Worm (Caenorhabditis elegans) whole organism, midembryonic: ENCODE data around the gene T04C12.7.
A peak's percentile ranks its signal among the peaks of the same experiment; 100 is the strongest.

Experiments
- T22C8.4 ChIP-seq: fragments of 200-800 bp; sonication (Bioruptor generic); IDR thresholded peaks from 2 replicates; pipeline ENCODE4 v1.3.6; 2022; ENCODE audit warnings: missing genetic modification characterization, missing compliant biosample characterization
- cog-1 ChIP-seq: sonication (generic microtip); optimal IDR thresholded peaks from 2 replicates; lab custom pipeline; 2016; ENCODE audit warnings: missing genetic modification characterization, missing compliant biosample characterization
- flt-1 ChIP-seq: fragments of 200-800 bp; sonication (Bioruptor generic); IDR thresholded peaks from 2 replicates; pipeline ENCODE4 v1.3.6; 2022; ENCODE audit warnings: missing genetic modification characterization, missing compliant biosample characterization
- klf-2 ChIP-seq: fragments of 200-800 bp; sonication (Bioruptor generic); conservative IDR thresholded peaks from 2 replicates; pipeline ENCODE4 v1.3.6; 2022; ENCODE audit warnings: missing genetic modification reagents, missing genetic modification characterization, missing compliant biosample characterization
- med-1 ChIP-seq: sonication (generic microtip); optimal IDR thresholded peaks from 2 replicates; lab custom pipeline; 2017; ENCODE audit warnings: missing genetic modification characterization, mild to moderate bottlenecking, missing compliant biosample characterization, antibody characterized with exemption, missing genetic modification reagents; ENCODE audit not compliant: insufficient read depth
- ref-1 ChIP-seq: fragments of 200-800 bp; sonication (Bioruptor generic); conservative IDR thresholded peaks from 2 replicates; pipeline ENCODE4 v1.3.6; 2022; ENCODE audit warnings: missing genetic modification reagents, missing genetic modification characterization, missing compliant biosample characterization
- tab-1 ChIP-seq: fragments of 200-800 bp; sonication (Bioruptor generic); IDR thresholded peaks from 2 replicates; pipeline ENCODE4 v1.3.6; 2022; ENCODE audit warnings: missing genetic modification characterization, missing compliant biosample characterization
- ztf-23 ChIP-seq: fragments of 200-800 bp; sonication (Bioruptor generic); IDR thresholded peaks from 2 replicates; pipeline ENCODE4 v1.3.6; 2022; ENCODE audit warnings: missing genetic modification reagents, missing genetic modification characterization, missing compliant biosample characterization
- ztf-29 ChIP-seq: fragments of 200-800 bp; sonication (Bioruptor generic); IDR thresholded peaks from 2 replicates; pipeline ENCODE4 v1.3.6; 2022; ENCODE audit warnings: missing genetic modification reagents, missing genetic modification characterization, missing compliant biosample characterization

Gene T04C12.7

DNA sequence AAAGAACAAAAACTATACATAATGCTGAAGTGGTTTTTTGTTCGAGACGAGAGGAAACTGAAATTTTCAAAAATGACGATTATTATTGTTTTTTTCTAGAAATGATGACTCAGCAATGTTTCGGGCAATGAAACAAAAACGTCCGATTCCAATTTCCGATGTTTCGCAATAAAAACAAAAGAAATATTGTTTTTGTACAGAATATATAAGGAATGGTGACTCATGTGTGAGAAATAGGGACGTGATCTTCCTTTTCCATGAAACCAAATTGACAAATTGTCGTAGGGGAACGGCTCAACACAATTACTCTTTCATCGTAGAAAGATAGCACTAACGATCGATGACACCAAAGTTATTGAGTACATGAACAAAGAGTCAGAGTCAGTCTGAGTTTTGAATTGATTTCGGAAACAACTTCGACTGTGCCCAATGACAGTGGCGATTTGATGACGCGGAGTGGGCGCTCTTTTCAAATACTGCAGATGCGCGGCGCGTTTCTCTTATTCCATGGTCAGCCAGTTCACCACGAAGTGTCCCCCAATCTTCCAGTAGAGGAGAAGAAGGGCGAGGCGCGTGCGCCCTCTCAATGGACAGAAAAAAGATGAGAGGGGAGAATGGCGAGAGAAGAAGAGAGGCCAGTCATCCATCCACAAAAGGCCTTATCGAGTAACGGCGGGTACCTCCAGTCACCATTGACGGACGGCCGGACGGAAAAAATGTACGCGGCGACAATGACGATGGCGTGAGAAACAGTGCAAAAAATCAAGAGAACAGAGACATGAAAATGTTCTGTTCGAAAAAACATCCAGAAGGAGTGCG is 21.5 kb downstream of the T04C12.7 start:
- TF ChIP-seq flt-1 (GFP tag; lab: Robert Waterston, UW) (peak; percentile 48; the same call in 1 of the 2 replicates), ztf-23 (GFP tag; lab: Robert Waterston, UW) (no peak)

DNA sequence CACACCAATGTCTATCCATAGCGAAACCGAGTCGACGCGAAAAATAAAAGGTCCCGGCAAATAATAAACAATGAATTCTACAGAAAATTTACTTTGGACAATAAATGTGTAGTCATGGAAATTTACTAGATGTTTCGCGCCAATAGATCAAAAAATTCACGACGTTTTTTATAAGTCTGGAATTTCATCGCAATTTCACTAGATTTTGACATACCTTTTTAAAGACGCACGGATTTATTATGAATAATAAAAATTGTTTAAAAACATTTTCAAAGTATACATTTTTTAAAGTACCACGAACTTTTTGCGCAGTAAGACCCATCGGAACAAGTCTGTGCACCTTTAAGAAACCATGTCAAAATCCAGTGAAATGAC is 22.1 kb downstream of the T04C12.7 start:
- TF ChIP-seq ztf-29 (GFP tag; lab: Robert Waterston, UW), result no peak
- TF ChIP-seq cog-1 (tag; lab: Kevin White, UChicago), result no peak
- no peak for TF ChIP-seq T22C8.4 (GFP tag; lab: Robert Waterston, UW)
- TF ChIP-seq flt-1 (GFP tag; lab: Robert Waterston, UW), result no peak
- no peak for TF ChIP-seq ref-1 (GFP tag; lab: Robert Waterston, UW)
- TF ChIP-seq tab-1 (GFP tag; lab: Robert Waterston, UW), result no peak
- TF ChIP-seq med-1, result no peak
- no peak for TF ChIP-seq ztf-23 (GFP tag; lab: Robert Waterston, UW)
- TF ChIP-seq klf-2 (GFP tag; lab: Robert Waterston, UW), result no peak

DNA sequence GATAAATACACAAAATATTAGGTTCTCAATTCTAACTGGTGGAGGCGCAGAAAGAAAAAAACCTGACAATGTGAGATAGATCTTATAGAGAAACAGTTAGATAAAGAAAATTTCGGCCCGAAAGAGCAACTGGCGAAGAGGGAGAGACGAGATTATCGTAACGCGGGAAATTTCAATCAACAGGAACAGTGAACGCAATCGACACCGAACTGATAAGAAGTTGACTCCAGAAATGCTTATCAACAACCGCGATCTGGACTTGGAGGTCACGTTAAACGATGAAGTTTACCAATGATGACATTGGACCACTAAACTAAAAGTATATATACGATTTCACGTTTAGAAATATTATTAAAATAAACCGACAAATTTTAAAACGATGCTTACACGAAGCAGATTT is 22.5 kb downstream of the T04C12.7 start:
- TF ChIP-seq ztf-23 (GFP tag; lab: Robert Waterston, UW), result no peak

DNA sequence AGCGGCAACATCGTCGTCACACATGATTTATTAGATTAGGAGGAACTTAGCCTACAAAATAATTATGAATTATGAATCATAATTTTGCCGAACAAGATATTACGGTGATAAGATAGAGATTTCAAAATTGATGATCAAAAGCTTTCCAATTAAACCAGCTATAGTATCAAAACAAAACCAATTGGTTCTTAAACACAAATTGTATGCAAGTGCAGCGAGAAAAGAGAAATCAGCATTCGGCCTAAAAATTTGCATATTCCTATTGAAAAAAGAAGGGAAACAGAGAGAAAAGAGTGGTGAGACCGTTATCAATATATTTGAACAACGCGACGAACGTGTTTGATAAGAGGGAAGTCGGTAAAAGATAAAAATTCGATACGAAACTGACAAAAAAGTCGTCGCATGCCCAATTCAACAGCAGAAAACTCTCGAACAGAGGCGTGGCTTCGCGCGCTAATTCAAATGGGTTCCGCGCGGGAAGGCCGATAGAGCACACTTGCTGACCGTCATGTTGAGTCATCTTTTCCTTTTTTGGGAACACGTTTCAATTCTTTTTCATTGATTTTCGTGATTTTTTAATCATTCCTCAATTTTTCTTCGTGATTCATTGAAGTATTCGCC is 24.3 kb downstream of the T04C12.7 start, which contains the start of gene act-2:
Gene act-2 (minus strand): TSS at position 51 of the 621 bp plus-strand sequence.
- TF ChIP-seq ztf-23 (GFP tag; lab: Robert Waterston, UW), result peak; percentile 14; the same call in 1 of the 2 replicates
- no peak for TF ChIP-seq med-1
- peak; percentile 53; the same call in 1 of the 2 replicates for TF ChIP-seq flt-1 (GFP tag; lab: Robert Waterston, UW)
- TF ChIP-seq cog-1 (tag; lab: Kevin White, UChicago), result peak; percentile 28
- TF ChIP-seq tab-1 (GFP tag; lab: Robert Waterston, UW), result no peak
- TF ChIP-seq klf-2 (GFP tag; lab: Robert Waterston, UW), result no peak

DNA sequence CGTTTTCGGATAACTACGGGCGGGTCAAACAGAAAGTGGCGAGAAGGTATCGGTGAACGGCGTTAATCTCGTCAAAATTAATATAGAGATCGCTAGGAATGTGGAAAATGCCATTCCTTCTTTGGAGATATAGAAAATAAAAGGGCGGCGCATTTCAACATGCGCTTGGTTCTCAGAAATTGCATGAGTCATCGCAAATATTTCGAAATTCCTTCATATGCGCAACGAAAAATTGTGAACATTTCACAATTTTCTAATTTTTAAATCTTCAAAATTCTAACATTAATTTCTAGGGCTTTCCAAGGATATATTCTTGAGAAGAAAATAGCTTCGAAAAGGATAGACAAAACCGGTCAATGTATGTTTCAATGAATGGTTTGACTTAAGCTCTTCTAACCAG is 24.9 kb downstream of the T04C12.7 start:
- TF ChIP-seq ref-1 (GFP tag; lab: Robert Waterston, UW) (no peak), tab-1 (GFP tag; lab: Robert Waterston, UW) (no peak), T22C8.4 (GFP tag; lab: Robert Waterston, UW) (no peak), ztf-29 (GFP tag; lab: Robert Waterston, UW) (no peak), flt-1 (GFP tag; lab: Robert Waterston, UW) (no peak), klf-2 (GFP tag; lab: Robert Waterston, UW) (no peak), ztf-23 (GFP tag; lab: Robert Waterston, UW) (no peak), med-1 (no peak), cog-1 (tag; lab: Kevin White, UChicago) (no peak)

DNA sequence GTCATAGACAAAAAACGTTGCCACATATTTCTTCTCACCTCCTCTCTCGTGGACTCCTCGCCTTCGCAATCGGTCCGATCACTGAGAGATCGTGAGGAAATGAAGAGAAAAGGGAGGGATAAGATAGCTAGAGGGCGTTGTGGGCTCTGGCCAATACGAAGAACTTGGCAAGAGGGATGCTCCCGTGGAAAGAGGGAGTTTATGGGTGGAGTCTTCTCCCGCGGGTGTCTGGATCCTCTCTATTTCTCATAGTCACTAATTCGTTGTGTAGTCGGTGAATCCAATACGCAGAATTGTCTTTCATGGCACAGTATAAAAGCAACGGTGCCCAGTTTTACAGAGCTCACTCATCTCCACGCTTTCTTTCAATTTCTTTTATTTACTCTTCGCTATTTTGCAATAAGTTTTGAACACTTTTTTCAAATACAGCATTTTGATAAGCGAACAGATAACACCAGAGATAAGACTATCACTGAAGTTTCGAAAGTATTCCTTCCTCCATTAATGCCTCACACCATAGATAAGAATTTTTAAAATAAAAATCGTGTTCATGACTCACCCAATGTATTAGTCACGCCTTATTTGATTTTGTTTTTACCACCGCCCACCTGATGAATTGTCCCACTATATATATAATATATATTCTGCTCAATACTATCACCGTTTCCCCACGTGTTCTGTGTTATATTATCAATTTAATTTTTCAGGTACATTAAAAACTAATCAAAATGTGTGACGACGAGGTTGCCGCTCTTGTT is 26.6 kb downstream of the T04C12.7 start, which contains the start of gene act-1:
Gene act-1 (plus strand): TSS at position 708 of the 758 bp plus-strand sequence.
- TF ChIP-seq flt-1 (GFP tag; lab: Robert Waterston, UW) (0 out of 2 replicates have a peak, but pooled peaks have one; percentile 27), klf-2 (GFP tag; lab: Robert Waterston, UW) (no peak), tab-1 (GFP tag; lab: Robert Waterston, UW) (no peak), T22C8.4 (GFP tag; lab: Robert Waterston, UW) (no peak), ztf-29 (GFP tag; lab: Robert Waterston, UW) (no peak)

DNA sequence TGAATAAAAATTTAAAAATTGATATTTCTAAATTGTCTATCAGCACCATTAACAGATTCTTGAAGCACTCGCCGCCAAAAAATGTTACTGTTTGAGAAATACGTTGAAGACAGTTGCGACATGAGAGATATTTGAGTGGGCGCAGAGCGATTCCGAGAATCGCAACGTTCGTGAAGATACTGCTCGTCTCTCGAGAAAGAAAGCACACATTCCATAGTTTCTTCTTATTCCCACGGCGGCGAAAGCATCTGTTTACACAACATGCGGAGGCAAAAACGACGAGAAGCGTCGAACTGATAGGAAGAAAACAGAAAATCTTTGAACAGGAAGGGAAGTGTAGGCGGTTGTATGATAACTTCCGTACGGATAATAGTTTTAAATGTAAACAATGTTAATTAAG is 28.5 kb downstream of the T04C12.7 start:
- peak; percentile 23 for TF ChIP-seq cog-1 (tag; lab: Kevin White, UChicago)
- TF ChIP-seq ref-1 (GFP tag; lab: Robert Waterston, UW), result no peak

DNA sequence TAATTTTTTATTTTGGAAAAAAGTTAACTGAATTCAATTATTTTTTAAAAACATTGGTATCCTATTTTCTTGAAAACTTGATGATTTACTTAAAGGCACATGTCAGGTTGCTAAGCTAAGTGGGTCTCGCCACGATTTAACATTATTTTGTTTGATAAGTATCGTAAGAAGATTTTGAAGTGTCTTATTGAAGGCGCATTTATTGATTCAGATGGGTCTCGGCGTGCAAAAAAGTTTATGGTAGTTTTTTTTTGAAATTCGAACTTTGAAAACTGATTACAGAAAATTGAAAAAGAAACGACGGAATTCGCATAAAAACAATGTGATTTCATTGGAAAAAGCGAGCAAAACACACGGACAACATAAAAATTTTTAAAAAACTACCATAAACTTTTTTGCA is 29.0 kb downstream of the T04C12.7 start:
- no peak for TF ChIP-seq ref-1 (GFP tag; lab: Robert Waterston, UW)
- TF ChIP-seq med-1, result no peak
- no peak for TF ChIP-seq cog-1 (tag; lab: Kevin White, UChicago)
- no peak for TF ChIP-seq tab-1 (GFP tag; lab: Robert Waterston, UW)
- no peak for TF ChIP-seq ztf-29 (GFP tag; lab: Robert Waterston, UW)
- no peak for TF ChIP-seq flt-1 (GFP tag; lab: Robert Waterston, UW)
- no peak for TF ChIP-seq T22C8.4 (GFP tag; lab: Robert Waterston, UW)
- no peak for TF ChIP-seq klf-2 (GFP tag; lab: Robert Waterston, UW)
- TF ChIP-seq ztf-23 (GFP tag; lab: Robert Waterston, UW), result no peak

DNA sequence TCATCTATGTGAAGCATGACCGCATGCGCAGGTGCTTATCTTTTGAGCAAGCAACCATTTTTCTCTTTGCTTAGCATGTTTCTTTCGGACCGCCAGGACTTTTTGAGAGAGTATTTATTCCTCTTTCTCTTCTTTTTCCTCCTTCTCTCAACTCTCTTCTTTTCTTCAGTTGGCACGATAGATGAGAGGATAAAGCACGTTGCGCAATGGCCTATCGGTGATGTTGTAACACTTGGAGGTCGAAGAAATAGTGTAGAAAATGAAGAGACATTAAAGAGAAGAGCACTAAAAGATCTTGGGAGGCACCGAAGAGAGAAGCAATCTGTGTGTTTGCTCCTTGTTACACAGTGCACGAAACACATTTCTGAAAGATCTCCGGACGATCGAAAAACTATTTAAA is 29.8 kb downstream of the T04C12.7 start:
- TF ChIP-seq T22C8.4 (GFP tag; lab: Robert Waterston, UW), result no peak
- TF ChIP-seq cog-1 (tag; lab: Kevin White, UChicago), result peak; percentile 77
- TF ChIP-seq ztf-29 (GFP tag; lab: Robert Waterston, UW), result no peak

DNA sequence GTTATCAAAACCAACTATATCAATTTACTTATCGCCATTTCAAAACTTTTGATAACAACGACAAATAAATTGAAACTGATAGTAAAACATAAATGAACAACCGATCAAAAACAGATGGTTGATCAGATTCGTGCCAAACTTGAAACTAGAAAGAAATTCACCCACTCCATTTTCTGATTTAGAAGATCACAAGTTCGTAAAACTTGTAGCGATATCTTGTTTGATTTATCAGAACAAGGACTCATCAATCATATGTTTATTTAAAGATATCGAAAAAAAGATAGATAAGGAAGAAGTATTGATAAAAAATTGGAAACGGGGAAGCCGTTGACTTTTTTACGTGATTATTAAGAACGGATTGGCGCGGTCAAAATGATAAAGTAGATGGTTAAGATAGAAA is 33.2 kb downstream of the T04C12.7 start:
- no peak for TF ChIP-seq flt-1 (GFP tag; lab: Robert Waterston, UW)
- no peak for TF ChIP-seq cog-1 (tag; lab: Kevin White, UChicago)
- no peak for TF ChIP-seq klf-2 (GFP tag; lab: Robert Waterston, UW)
- TF ChIP-seq ref-1 (GFP tag; lab: Robert Waterston, UW), result no peak
- TF ChIP-seq T22C8.4 (GFP tag; lab: Robert Waterston, UW), result no peak
- TF ChIP-seq ztf-29 (GFP tag; lab: Robert Waterston, UW), result no peak
- TF ChIP-seq med-1, result no peak
